Fruit fly (Drosophila melanogaster): ENCODE results near the gene Sod1.

Gene Sod1

DNA sequence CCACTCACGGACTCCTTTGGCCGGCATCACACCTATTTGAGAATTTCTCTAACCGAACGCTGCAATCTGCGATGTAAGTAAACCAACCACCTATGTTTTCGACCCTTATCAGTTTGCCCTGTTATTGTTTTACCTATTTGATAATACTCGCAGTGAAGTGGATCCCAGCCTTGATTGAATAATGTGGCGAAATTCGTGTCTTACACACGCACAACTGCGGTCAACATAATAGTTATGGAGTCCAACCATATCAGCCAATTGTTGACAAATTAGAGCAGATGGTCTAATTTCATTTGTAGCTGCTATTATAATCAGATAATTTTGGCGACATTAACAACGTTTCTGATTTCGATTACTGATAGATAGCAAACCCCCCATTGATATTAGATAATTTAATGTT lies 42.5 kb downstream of the Sod1 start (continued):
- TF ChIP-seq CG10543 (GFP tag; optimal IDR thresholded peaks at IDR 0.05) (no peak), klu (GFP tag; IDR thresholded peaks at IDR 0.05) (no peak), CkIIα-i1 (GFP tag; IDR thresholded peaks at IDR 0.05) (no peak), Max (GFP tag; optimal IDR thresholded peaks at IDR 0.05) (no peak), CG11696 (GFP tag; IDR thresholded peaks at IDR 0.05) (peak; percentile 83)

DNA sequence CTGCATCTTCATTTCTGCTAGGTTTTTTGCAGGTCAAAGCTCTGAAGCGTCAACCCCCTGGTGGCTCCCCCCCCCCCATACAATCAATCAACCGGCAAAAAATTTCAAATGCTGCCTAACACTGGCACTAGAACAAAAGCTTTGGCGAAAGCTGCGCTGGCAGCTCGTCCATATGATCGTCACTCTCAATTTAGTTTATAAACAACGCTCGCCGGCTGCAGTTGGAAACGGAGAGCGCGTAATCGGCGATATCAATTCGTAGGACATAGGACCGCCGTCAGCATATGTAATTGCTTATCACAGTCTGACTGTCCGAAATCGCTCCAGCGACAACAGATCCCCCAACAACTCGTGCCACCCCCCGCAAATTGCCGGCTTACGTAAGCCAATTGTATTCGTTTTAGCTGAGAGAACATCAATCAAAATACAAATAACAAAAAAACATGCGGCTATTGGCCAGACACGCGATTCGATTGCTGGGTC lies 43.1 kb downstream of the Sod1 start, which contains the start of gene Mocs1:
Gene Mocs1 (plus strand): TSS at position 155 of the 483 bp plus-strand sequence.
- no peak for TF ChIP-seq fru (optimal IDR thresholded peaks at IDR 0.05)
- peak; percentile 17 for TF ChIP-seq grau (tag; optimal IDR thresholded peaks at IDR 0.05)
- no peak for TF ChIP-seq ash1 (GFP tag; optimal IDR thresholded peaks at IDR 0.05)
- no peak for TF ChIP-seq CG10209 (GFP tag; optimal IDR thresholded peaks at IDR 0.05)
- TF ChIP-seq ap (GFP tag; IDR thresholded peaks at IDR 0.05): no peak
- TF ChIP-seq org-1 (GFP tag; optimal IDR thresholded peaks at IDR 0.05): no peak
- TF ChIP-seq CG8924 (tag; optimal IDR thresholded peaks at IDR 0.05): no peak
- TF ChIP-seq peb (GFP tag; IDR thresholded peaks at IDR 0.05): no peak
- TF ChIP-seq CG10366 (GFP tag; IDR thresholded peaks at IDR 0.05): no peak
- no peak for TF ChIP-seq CrebB (tag; optimal IDR thresholded peaks at IDR 0.05)
- peak; percentile 32; the same call in 1 of the 3 replicates for TF ChIP-seq Dbx (GFP tag; IDR thresholded peaks at IDR 0.05)
- no peak for TF ChIP-seq gsb (GFP tag; IDR thresholded peaks at IDR 0.05)
- no peak for TF ChIP-seq tup (GFP tag; optimal IDR thresholded peaks at IDR 0.05)
- TF ChIP-seq CG2889 (GFP tag; IDR thresholded peaks at IDR 0.05): no peak
- no peak for TF ChIP-seq kay (GFP tag; optimal IDR thresholded peaks at IDR 0.05)
- no peak for TF ChIP-seq bab2 (GFP tag; optimal IDR thresholded peaks at IDR 0.05)
- no peak for TF ChIP-seq CG15696 (tag; optimal IDR thresholded peaks at IDR 0.05)
- no peak for TF ChIP-seq phol (tag; optimal IDR thresholded peaks at IDR 0.05)
- no peak for TF ChIP-seq Dref (GFP tag; IDR thresholded peaks at IDR 0.05)
- TF ChIP-seq CG17829 (tag; optimal IDR thresholded peaks at IDR 0.05): no peak
- TF ChIP-seq CG32767 (GFP tag; IDR thresholded peaks at IDR 0.05): no peak
- TF ChIP-seq odd (GFP tag; optimal IDR thresholded peaks at IDR 0.05): no peak
- TF ChIP-seq H15 (GFP tag; IDR thresholded peaks at IDR 0.05): no peak
- no peak for TF ChIP-seq CG12236 (GFP tag; optimal IDR thresholded peaks at IDR 0.05)
- TF ChIP-seq MBD-R2 (GFP tag; IDR thresholded peaks at IDR 0.05): peak; percentile 41; the same call in 1 of the 2 replicates
- no peak for TF ChIP-seq E2f1 (GFP tag; IDR thresholded peaks at IDR 0.05)
- no peak for TF ChIP-seq Nf-YB (GFP tag; optimal IDR thresholded peaks at IDR 0.05)
- TF ChIP-seq Doc3 (GFP tag; IDR thresholded peaks at IDR 0.05; ENCODE audit: partially characterized antibody): no peak
- TF ChIP-seq Spps (tag; optimal IDR thresholded peaks at IDR 0.05): no peak
- TF ChIP-seq sr (GFP tag; IDR thresholded peaks at IDR 0.05): no peak
- no peak; the same call in 2 of the 3 replicates for TF ChIP-seq B-H1 (GFP tag; IDR thresholded peaks at IDR 0.05)
- TF ChIP-seq vvl (GFP tag; IDR thresholded peaks at IDR 0.05): 0 out of 2 replicates have a peak, but pooled peaks have one; percentile 8
- TF ChIP-seq Nf-YC (tag; optimal IDR thresholded peaks at IDR 0.05): peak; percentile 38
- no peak for TF ChIP-seq Taf1 (GFP tag; IDR thresholded peaks at IDR 0.05)
- no peak for TF ChIP-seq ato (GFP tag; IDR thresholded peaks at IDR 0.05; ENCODE audit: partially characterized antibody)
- no peak for TF ChIP-seq br (optimal IDR thresholded peaks at IDR 0.05)
- no peak for TF ChIP-seq CG9817 (tag; optimal IDR thresholded peaks at IDR 0.05)
- no peak for TF ChIP-seq ara (GFP tag; IDR thresholded peaks at IDR 0.05)
- TF ChIP-seq psq (GFP tag; optimal IDR thresholded peaks at IDR 0.05): no peak
- TF ChIP-seq Ets65A (GFP tag): no peak
- no peak; the same call in 2 of the 3 replicates for TF ChIP-seq CG34224 (GFP tag; IDR thresholded peaks at IDR 0.05; ENCODE audit: partially characterized antibody)
- no peak for TF ChIP-seq CG11093 (GFP tag; IDR thresholded peaks at IDR 0.05)
- TF ChIP-seq mld (GFP tag; IDR thresholded peaks at IDR 0.05; ENCODE audit: partially characterized antibody): no peak
- TF ChIP-seq CG30431 (GFP tag; optimal IDR thresholded peaks at IDR 0.05): no peak
- TF ChIP-seq CG4617 (GFP tag; optimal IDR thresholded peaks at IDR 0.05; ENCODE audit: borderline replicate concordance): no peak
- no peak for TF ChIP-seq klu (GFP tag; IDR thresholded peaks at IDR 0.05)
- TF ChIP-seq Med (GFP tag): peak; percentile 75

Measured in whole organism, embryonic.